Worm (Caenorhabditis elegans) whole organism, late embryonic: ENCODE data around the gene col-144.

ENCODE experiments used
- C08G9.2 ChIP-seq: sonication (generic microtip); optimal IDR thresholded peaks from 2 replicates; lab custom pipeline; 2016; ENCODE audit warnings: mild to moderate bottlenecking, missing genetic modification characterization, moderate library complexity, missing compliant biosample characterization
- ama-1 ChIP-seq: fragments of 150-350 bp; optimal IDR thresholded peaks from 2 replicates; lab custom pipeline; 2014
- ceh-18 ChIP-seq: sonication (generic microtip); optimal IDR thresholded peaks from 2 replicates; lab custom pipeline; 2016; ENCODE audit warnings: missing genetic modification characterization, missing compliant biosample characterization
- dve-1 ChIP-seq: sonication (generic microtip); optimal IDR thresholded peaks from 2 replicates; lab custom pipeline; 2017; ENCODE audit warnings: antibody characterized with exemption, mild to moderate bottlenecking, missing genetic modification characterization, missing compliant biosample characterization
- elt-4 ChIP-seq: sonication (generic microtip); optimal IDR thresholded peaks from 2 replicates; lab custom pipeline; 2016; ENCODE audit warnings: missing genetic modification characterization, missing compliant biosample characterization
- fkh-10 ChIP-seq: fragments of 150-350 bp; optimal IDR thresholded peaks from 2 replicates; lab custom pipeline; 2014; ENCODE audit warnings: missing biosample characterization, missing genetic modification reagents, missing genetic modification characterization
- gmeb-2 ChIP-seq: sonication (generic microtip); optimal IDR thresholded peaks from 2 replicates; lab custom pipeline; 2016; ENCODE audit warnings: missing genetic modification characterization, inconsistent platforms, missing compliant biosample characterization
- hlh-13 ChIP-seq: fragments of 200-800 bp; sonication (Bioruptor generic); optimal IDR thresholded peaks from 2 replicates; lab custom pipeline; 2018; ENCODE audit warnings: mild to moderate bottlenecking, missing genetic modification characterization, missing compliant biosample characterization
- lin-11 ChIP-seq: fragments of 200-800 bp; sonication (Bioruptor generic); optimal IDR thresholded peaks from 2 replicates; lab custom pipeline; 2018; ENCODE audit warnings: mild to moderate bottlenecking, missing genetic modification characterization, missing compliant biosample characterization
- pha-4 ChIP-seq: fragments of 150-350 bp; optimal IDR thresholded peaks from 2 replicates; lab custom pipeline; 2018; ENCODE audit warnings: missing biosample characterization, missing genetic modification reagents, missing genetic modification characterization
- sox-4 ChIP-seq: sonication (generic microtip); optimal IDR thresholded peaks from 2 replicates; lab custom pipeline; 2017; ENCODE audit warnings: mild to moderate bottlenecking, missing genetic modification characterization, inconsistent platforms, missing compliant biosample characterization

DNA sequence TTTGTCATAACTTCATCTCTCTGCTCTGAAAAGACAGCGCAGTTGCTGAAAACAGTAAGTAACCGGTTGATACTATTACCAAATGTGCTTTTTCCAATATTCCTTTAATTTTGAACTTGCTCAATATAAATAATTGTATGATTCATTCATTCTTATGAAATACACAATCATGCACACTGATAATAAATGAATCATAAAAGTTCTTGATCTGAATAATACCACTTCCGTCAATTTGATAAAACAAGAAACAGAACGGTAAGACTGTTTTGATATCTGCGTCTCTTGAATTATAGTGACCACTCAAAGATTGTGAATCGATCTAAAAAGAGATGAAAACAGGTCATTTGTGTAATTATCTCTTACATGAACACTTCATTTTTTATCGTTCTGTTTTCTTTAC, 34.1 kb downstream of the col-144 start, which contains the start of gene F21C10.4:
- TF ChIP-seq pha-4 (no peak), dve-1 (no peak), lin-11 (tag; lab: Kevin White, UChicago) (no peak), ama-1 (lab: Kevin White, UChicago) (no peak), ceh-18 (no peak), C08G9.2 (tag; lab: Kevin White, UChicago) (no peak), sox-4 (no peak), elt-4 (tag; lab: Kevin White, UChicago) (no peak), hlh-13 (GFP tag; lab: Kevin White, UChicago) (no peak), gmeb-2 (tag; lab: Kevin White, UChicago) (no peak), fkh-10 (GFP tag; lab: Kevin White, UChicago) (no peak)
